Worm (Caenorhabditis elegans) whole organism, early embryonic: Measurements from ENCODE around the gene D1054.1.

Experiments used
- ama-1 ChIP-seq: fragments of 150-350 bp; optimal IDR thresholded peaks from 2 replicates; lab custom pipeline; 2014
- ceh-13 ChIP-seq: fragments of 200-800 bp; sonication (Bioruptor generic); optimal IDR thresholded peaks from 2 replicates; lab custom pipeline; 2018; ENCODE audit warnings: mild to moderate bottlenecking, missing genetic modification characterization, missing compliant biosample characterization
- scrt-1 ChIP-seq: fragments of 200-800 bp; sonication (Bioruptor generic); IDR thresholded peaks from 2 replicates; pipeline ENCODE4 v1.3.6; 2022; ENCODE audit warnings: missing genetic modification characterization, missing compliant biosample characterization

DNA sequence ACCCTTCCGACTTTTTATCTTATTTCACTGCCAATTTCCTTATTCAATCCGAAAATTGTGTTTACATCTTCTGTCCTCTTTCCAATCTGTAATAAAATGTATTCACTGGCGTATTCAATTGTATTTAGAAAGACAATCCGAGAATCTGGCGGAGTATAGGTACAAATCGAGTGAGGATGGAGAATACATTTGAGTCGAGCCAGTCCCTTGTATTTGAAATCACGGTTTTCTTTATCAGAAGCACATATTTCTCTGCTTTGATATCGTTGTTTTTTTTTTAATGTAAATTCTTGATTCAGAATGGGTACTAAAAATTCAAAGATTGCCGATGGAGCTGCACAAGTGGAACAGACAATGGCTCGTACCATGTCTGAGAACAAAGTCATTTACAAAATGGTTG is 6.0 kb downstream of the D1054.1 start, which contains the start of gene ocr-1:
- TF ChIP-seq ceh-13 (no peak), ama-1 (no peak), scrt-1 (GFP tag; lab: Robert Waterston, UW) (no peak)
